Fruit fly (Drosophila melanogaster): ENCODE data around the gene RfC4.

RfC4 gene

dm6 chr3L:4103258-4104247, 32.3 kb downstream of the RfC4 start, which contains the start of gene Fit1:
Fit1 (plus strand) TSS chr3L:4103564.
- TF ChIP-seq lola (GFP tag; optimal IDR thresholded peaks at IDR 0.05), result no peak
- TF ChIP-seq Vsx2 (GFP tag; optimal IDR thresholded peaks at IDR 0.05; ENCODE audit: partially characterized antibody), result no peak
- peak; percentile 12 for TF ChIP-seq Sp1 (GFP tag; optimal IDR thresholded peaks at IDR 0.05)
- TF ChIP-seq Rel (GFP tag; optimal IDR thresholded peaks at IDR 0.05), result no peak
- peak; percentile 55 for TF ChIP-seq Rel (tag; optimal IDR thresholded peaks at IDR 0.05)
- peak; percentile 23 for TF ChIP-seq br (GFP tag; optimal IDR thresholded peaks at IDR 0.05)
- TF ChIP-seq GATAd (GFP tag; optimal IDR thresholded peaks at IDR 0.05), result no peak
- no peak for TF ChIP-seq dsf (GFP tag; optimal IDR thresholded peaks at IDR 0.05; ENCODE audit: borderline replicate concordance)
- no peak for TF ChIP-seq Myc (optimal IDR thresholded peaks at IDR 0.05)

dm6 chr3L:4102496-4103257, 33.2 kb downstream of the RfC4 start, which contains the start of gene CG14995:
CG14995 (minus strand) TSS chr3L:4103256.
- TF ChIP-seq Hnf4 (GFP tag; optimal IDR thresholded peaks at IDR 0.05), result peak; percentile 17
- TF ChIP-seq usp (GFP tag; optimal IDR thresholded peaks at IDR 0.05), result no peak
- no peak for TF ChIP-seq pan (optimal IDR thresholded peaks at IDR 0.05)
- no peak for TF ChIP-seq ey (GFP tag; optimal IDR thresholded peaks at IDR 0.05)
- TF ChIP-seq OdsH (GFP tag; optimal IDR thresholded peaks at IDR 0.05), result no peak
- no peak for TF ChIP-seq fru (GFP tag; optimal IDR thresholded peaks at IDR 0.05)
- no peak for TF ChIP-seq dsf (GFP tag; optimal IDR thresholded peaks at IDR 0.05; ENCODE audit: borderline replicate concordance)
- no peak for TF ChIP-seq dmrt93B (GFP tag; optimal IDR thresholded peaks at IDR 0.05)
- TF ChIP-seq jim (GFP tag; optimal IDR thresholded peaks at IDR 0.05), result no peak
- TF ChIP-seq lola (GFP tag; optimal IDR thresholded peaks at IDR 0.05), result no peak
- TF ChIP-seq CrebA (GFP tag; optimal IDR thresholded peaks at IDR 0.05; ENCODE audit: borderline replicate concordance), result no peak
- no peak for TF ChIP-seq Abd-B (GFP tag; optimal IDR thresholded peaks at IDR 0.05)
- no peak for TF ChIP-seq Mio (GFP tag; optimal IDR thresholded peaks at IDR 0.05)
- peak; percentile 31 for TF ChIP-seq Sp1 (GFP tag; optimal IDR thresholded peaks at IDR 0.05)
- TF ChIP-seq sv (GFP tag; optimal IDR thresholded peaks at IDR 0.05), result no peak
- no peak for TF ChIP-seq foxo (GFP tag; optimal IDR thresholded peaks at IDR 0.05)
- peak; percentile 40 for TF ChIP-seq sage (GFP tag; optimal IDR thresholded peaks at IDR 0.05)
- TF ChIP-seq Hr78 (GFP tag; optimal IDR thresholded peaks at IDR 0.05), result no peak
- no peak for TF ChIP-seq br (GFP tag; optimal IDR thresholded peaks at IDR 0.05)
- no peak for TF ChIP-seq HLH106 (tag; optimal IDR thresholded peaks at IDR 0.05)
- TF ChIP-seq Rel (GFP tag; optimal IDR thresholded peaks at IDR 0.05), result no peak
- TF ChIP-seq Rel (tag; optimal IDR thresholded peaks at IDR 0.05), result peak; percentile 51
- TF ChIP-seq dl (GFP tag; optimal IDR thresholded peaks at IDR 0.05; ENCODE audit: insufficient read depth in 1 of 2, partially characterized antibody in 2 of 2), result no peak
- peak; percentile 21 for TF ChIP-seq Dif (GFP tag; optimal IDR thresholded peaks at IDR 0.05; ENCODE audit: partially characterized antibody)
- no peak for TF ChIP-seq Vsx2 (GFP tag; optimal IDR thresholded peaks at IDR 0.05; ENCODE audit: partially characterized antibody)
- peak; percentile 13 for TF ChIP-seq brk (GFP tag; optimal IDR thresholded peaks at IDR 0.05)
- TF ChIP-seq psq (GFP tag; optimal IDR thresholded peaks at IDR 0.05), result peak; percentile 88
- no peak for TF ChIP-seq GATAd (GFP tag; optimal IDR thresholded peaks at IDR 0.05)
- no peak for TF ChIP-seq N (GFP tag; optimal IDR thresholded peaks at IDR 0.05)
- no peak for TF ChIP-seq Jra (GFP tag; optimal IDR thresholded peaks at IDR 0.05)
- no peak for TF ChIP-seq h (GFP tag; optimal IDR thresholded peaks at IDR 0.05)
- no peak for TF ChIP-seq woc (GFP tag; optimal IDR thresholded peaks at IDR 0.05)

- TF ChIP-seq dmrt93B (GFP tag; optimal IDR thresholded peaks at IDR 0.05) (no peak), Hr78 (GFP tag; optimal IDR thresholded peaks at IDR 0.05) (no peak), dsf (GFP tag; optimal IDR thresholded peaks at IDR 0.05; ENCODE audit: borderline replicate concordance) (no peak), GATAd (GFP tag; optimal IDR thresholded peaks at IDR 0.05) (no peak), usp (GFP tag; optimal IDR thresholded peaks at IDR 0.05) (no peak), Vsx2 (GFP tag; optimal IDR thresholded peaks at IDR 0.05; ENCODE audit: partially characterized antibody) (no peak), pan (optimal IDR thresholded peaks at IDR 0.05) (no peak), fru (GFP tag; optimal IDR thresholded peaks at IDR 0.05) (no peak), rgr (GFP tag; optimal IDR thresholded peaks at IDR 0.05) (no peak), Hr83 (GFP tag; optimal IDR thresholded peaks at IDR 0.05; ENCODE audit: poor library complexity, severe bottlenecking) (no peak), Jra (GFP tag; optimal IDR thresholded peaks at IDR 0.05) (no peak), br (GFP tag; optimal IDR thresholded peaks at IDR 0.05) (no peak), Hnf4 (GFP tag; optimal IDR thresholded peaks at IDR 0.05) (no peak), lola (GFP tag; optimal IDR thresholded peaks at IDR 0.05) (no peak), Sp1 (GFP tag; optimal IDR thresholded peaks at IDR 0.05) (no peak), N (GFP tag; optimal IDR thresholded peaks at IDR 0.05) (no peak)
These were observed 36.6 kb downstream of the RfC4 start for dm6 chr3L:4099194-4099593.
